Fruit fly (Drosophila melanogaster) whole organism, embryonic: ENCODE measurements around the gene Tnpo-SR.

Experiments
- Awh ChIP-seq: fragments of 200-800 bp; sonication (Bioruptor generic); IDR thresholded peaks from 2 replicates; pipeline ENCODE4, ENCODE4 v1.3.6; 2022; ENCODE audit warnings: missing biosample characterization, missing genetic modification characterization
- BEAF-32 ChIP-seq: fragments of 200-800 bp; sonication (Bioruptor generic); optimal IDR thresholded peaks from 3 replicates; lab custom pipeline; 2017; ENCODE audit warnings: missing biosample characterization, missing genetic modification characterization, mild to moderate bottlenecking, moderate library complexity, missing genetic modification reagents
- CG10462 ChIP-seq: fragments of 200-800 bp; sonication (Bioruptor generic); optimal IDR thresholded peaks from 2 replicates; lab custom pipeline; 2016; ENCODE audit warnings: missing biosample characterization, missing genetic modification characterization
- CG11085 ChIP-seq: fragments of 200-800 bp; sonication (Bioruptor generic); IDR thresholded peaks from 2 replicates; pipeline ENCODE4 v1.3.6; 2022; ENCODE audit warnings: missing biosample characterization, missing genetic modification characterization
- CG11560 ChIP-seq: fragments of 200-800 bp; sonication (Bioruptor generic); IDR thresholded peaks from 3 replicates; pipeline ENCODE4 v1.3.6; 2022; ENCODE audit warnings: missing biosample characterization, missing genetic modification characterization
- CG11695 ChIP-seq: fragments of 200-800 bp; sonication (Bioruptor generic); IDR thresholded peaks from 3 replicates; pipeline ENCODE4 v1.3.6; 2022; ENCODE audit warnings: missing biosample characterization, missing genetic modification characterization
- CG14050 ChIP-seq: fragments of 200-800 bp; sonication (Bioruptor generic); IDR thresholded peaks from 3 replicates; pipeline ENCODE4 v1.3.6; 2022; ENCODE audit warnings: missing biosample characterization, missing genetic modification characterization
- CG14965 ChIP-seq: fragments of 200-800 bp; sonication (Bioruptor generic); optimal IDR thresholded peaks from 2 replicates; lab custom pipeline; 2016; ENCODE audit warnings: missing biosample characterization, missing genetic modification characterization, borderline replicate concordance
- CG16779 ChIP-seq: fragments of 200-800 bp; sonication (Bioruptor generic); IDR thresholded peaks from 2 replicates; pipeline ENCODE4 v1.3.6; 2022; ENCODE audit warnings: missing biosample characterization, missing genetic modification characterization
- CG17568 ChIP-seq: fragments of 200-800 bp; sonication (Bioruptor generic); optimal IDR thresholded peaks from 2 replicates; lab custom pipeline; 2018; ENCODE audit warnings: missing biosample characterization, mild to moderate bottlenecking, missing genetic modification characterization, moderate library complexity
- CG1792 ChIP-seq: fragments of 200-800 bp; sonication (Bioruptor generic); optimal IDR thresholded peaks from 2 replicates; lab custom pipeline; 2016; ENCODE audit warnings: missing biosample characterization, missing genetic modification characterization
- CG30020 ChIP-seq: fragments of 200-800 bp; optimal IDR thresholded peaks from 2 replicates; lab custom pipeline; 2019; ENCODE audit warnings: missing biosample characterization, mild to moderate bottlenecking, missing genetic modification characterization, moderate library complexity
- CG30431 ChIP-seq: fragments of 200-800 bp; sonication (Bioruptor generic); optimal IDR thresholded peaks from 2 replicates; lab custom pipeline; 2017; ENCODE audit warnings: missing biosample characterization, missing genetic modification characterization
- CG42726 ChIP-seq: fragments of 200-800 bp; sonication (Bioruptor generic); IDR thresholded peaks from 2 replicates; pipeline ENCODE4 v1.3.6; 2022; ENCODE audit warnings: missing biosample characterization, missing genetic modification characterization; ENCODE audit not compliant: partially characterized antibody
- CG6689 ChIP-seq: fragments of 200-800 bp; sonication (Bioruptor generic); IDR thresholded peaks from 2 replicates; pipeline ENCODE4 v1.3.6; 2022; ENCODE audit warnings: missing biosample characterization, missing genetic modification characterization
- CG6765 ChIP-seq: fragments of 200-800 bp; sonication (Bioruptor generic); optimal IDR thresholded peaks from 3 replicates; lab custom pipeline; 2017; ENCODE audit warnings: missing biosample characterization, mild to moderate bottlenecking, missing genetic modification characterization
- CG9932 ChIP-seq: fragments of 200-800 bp; sonication (Bioruptor generic); IDR thresholded peaks from 2 replicates; pipeline ENCODE4 v1.3.6; 2022; ENCODE audit warnings: missing biosample characterization, missing genetic modification characterization
- D19B ChIP-seq: fragments of 200-800 bp; sonication (Bioruptor generic); optimal IDR thresholded peaks from 2 replicates; lab custom pipeline; 2017; ENCODE audit warnings: missing biosample characterization, mild to moderate bottlenecking, missing genetic modification characterization
- Dad ChIP-seq: fragments of 200-800 bp; sonication (Bioruptor generic); optimal IDR thresholded peaks from 3 replicates; lab custom pipeline; 2016; ENCODE audit warnings: missing biosample characterization, missing genetic modification characterization
- Deaf1 ChIP-seq: fragments of 200-800 bp; optimal IDR thresholded peaks from 3 replicates; lab custom pipeline; 2019; ENCODE audit warnings: missing biosample characterization, mild to moderate bottlenecking, missing genetic modification characterization, moderate library complexity
- H15 ChIP-seq: fragments of 200-800 bp; sonication (Bioruptor generic); IDR thresholded peaks from 3 replicates; pipeline ENCODE4 v1.3.6; 2022; ENCODE audit warnings: missing biosample characterization, missing genetic modification characterization
- Hand ChIP-seq: fragments of 200-800 bp; sonication (Bioruptor generic); optimal IDR thresholded peaks from 2 replicates; lab custom pipeline; 2017; ENCODE audit warnings: mild to moderate bottlenecking, missing biosample characterization, missing genetic modification reagents, missing genetic modification characterization
- HmgD ChIP-seq: fragments of 200-800 bp; sonication (Bioruptor generic); optimal IDR thresholded peaks from 3 replicates; lab custom pipeline; 2016; ENCODE audit warnings: missing biosample characterization, missing genetic modification characterization
- Jarid2 ChIP-seq: fragments of 200-800 bp; sonication (Bioruptor generic); optimal IDR thresholded peaks from 3 replicates; lab custom pipeline; 2017; ENCODE audit warnings: mild to moderate bottlenecking, missing biosample characterization, missing genetic modification reagents, missing genetic modification characterization
- MTF-1 ChIP-seq: fragments of 200-800 bp; sonication (Bioruptor generic); optimal IDR thresholded peaks from 2 replicates; lab custom pipeline; 2018; ENCODE audit warnings: missing biosample characterization, mild to moderate bottlenecking, missing genetic modification characterization, borderline replicate concordance
- NC2α ChIP-seq: fragments of 200-800 bp; sonication (Bioruptor generic); optimal IDR thresholded peaks from 2 replicates; lab custom pipeline; 2016; ENCODE audit warnings: missing biosample characterization, missing genetic modification characterization
- Oaz ChIP-seq: fragments of 200-800 bp; sonication (Bioruptor generic); IDR thresholded peaks from 2 replicates; pipeline ENCODE4 v1.3.6; 2022; ENCODE audit warnings: missing biosample characterization, missing genetic modification characterization
- abd-A ChIP-seq: fragments of 200-800 bp; sonication (Bioruptor generic); optimal IDR thresholded peaks from 3 replicates; lab custom pipeline; 2019; ENCODE audit warnings: missing biosample characterization, mild to moderate bottlenecking, missing genetic modification characterization, moderate library complexity
- bbx ChIP-seq: fragments of 200-800 bp; sonication (Bioruptor generic); IDR thresholded peaks from 2 replicates; pipeline ENCODE4 v1.3.6; 2022; ENCODE audit warnings: missing biosample characterization, missing genetic modification characterization; ENCODE audit not compliant: partially characterized antibody
- bcd ChIP-seq: fragments of 200-800 bp; sonication (Bioruptor generic); optimal IDR thresholded peaks from 2 replicates; lab custom pipeline; 2017; ENCODE audit warnings: missing biosample characterization, mild to moderate bottlenecking, missing genetic modification characterization
- cad ChIP-seq: fragments of >200 bp; optimal IDR thresholded peaks from 2 replicates; lab custom pipeline; 2017; ENCODE audit warnings: missing biosample characterization, missing genetic modification characterization
- cas ChIP-seq: fragments of 200-800 bp; sonication (Bioruptor generic); IDR thresholded peaks from 2 replicates; pipeline ENCODE4 v1.3.6; 2022; ENCODE audit warnings: missing biosample characterization, missing genetic modification characterization
- corto ChIP-seq: fragments of 200-800 bp; sonication (Bioruptor generic); optimal IDR thresholded peaks from 2 replicates; lab custom pipeline; 2016; ENCODE audit warnings: missing biosample characterization, mild to moderate bottlenecking, missing genetic modification characterization, moderate library complexity
- fd3F ChIP-seq: fragments of 200-800 bp; sonication (Bioruptor generic); optimal IDR thresholded peaks from 2 replicates; lab custom pipeline; 2018; ENCODE audit warnings: missing biosample characterization, mild to moderate bottlenecking, missing genetic modification characterization, moderate library complexity
- gcm2 ChIP-seq: fragments of 200-800 bp; sonication (Bioruptor generic); optimal IDR thresholded peaks from 2 replicates; lab custom pipeline; 2016; ENCODE audit warnings: missing biosample characterization, missing genetic modification characterization
- gt ChIP-seq: fragments of 200-800 bp; sonication (Bioruptor generic); IDR thresholded peaks from 2 replicates; pipeline ENCODE4 v1.3.6; 2022; ENCODE audit warnings: missing biosample characterization, missing genetic modification characterization
- h ChIP-seq: fragments of >200 bp; optimal IDR thresholded peaks from 2 replicates; lab custom pipeline; 2017
- jing ChIP-seq: fragments of 200-800 bp; sonication (Bioruptor generic); optimal IDR thresholded peaks from 2 replicates; lab custom pipeline; 2018; ENCODE audit warnings: missing biosample characterization, mild to moderate bottlenecking, missing genetic modification characterization
- lab ChIP-seq: fragments of 200-800 bp; sonication (Bioruptor generic); optimal IDR thresholded peaks from 3 replicates; lab custom pipeline; 2017; ENCODE audit warnings: missing biosample characterization, missing genetic modification characterization, mild to moderate bottlenecking, moderate library complexity, missing genetic modification reagents
- org-1 ChIP-seq: fragments of 200-800 bp; sonication (Bioruptor generic); optimal IDR thresholded peaks from 2 replicates; lab custom pipeline; 2017; ENCODE audit warnings: missing biosample characterization, missing genetic modification characterization
- prd ChIP-seq, 3 experiments: fragments of >200 bp in 2 of 3; fragments of 200-800 bp in 1 of 3; sonication (Bioruptor generic) in 1 of 3; optimal IDR thresholded peaks in 2 of 3; IDR thresholded peaks in 1 of 3; 2 replicates in 2 of 3; 3 replicates in 1 of 3; pipeline versions ENCODE4 v1.3.6 to Lab custom; 2017 to 2022; ENCODE audit warnings: missing biosample characterization in 1 of 3, missing genetic modification characterization in 1 of 3
- rib ChIP-seq: fragments of 200-800 bp; sonication (Bioruptor generic); IDR thresholded peaks from 2 replicates; pipeline ENCODE4 v1.3.6; 2022; ENCODE audit warnings: missing biosample characterization, missing genetic modification characterization
- sc ChIP-seq, 3 experiments: fragments of >200 bp in 2 of 3; fragments of 200-800 bp in 1 of 3; sonication (Bioruptor generic) in 1 of 3; optimal IDR thresholded peaks; 2 replicates in 2 of 3; 3 replicates in 1 of 3; lab custom pipeline; 2017; ENCODE audit warnings: mild to moderate bottlenecking in 1 of 3, missing biosample characterization in 1 of 3, missing genetic modification characterization in 1 of 3, missing genetic modification reagents in 1 of 3
- stwl ChIP-seq: fragments of 200-800 bp; sonication (Bioruptor generic); optimal IDR thresholded peaks from 3 replicates; lab custom pipeline; 2018; ENCODE audit warnings: missing biosample characterization, mild to moderate bottlenecking, missing genetic modification characterization, moderate library complexity
- ttk ChIP-seq: fragments of 200-800 bp; sonication (Bioruptor generic); IDR thresholded peaks from 2 replicates; pipeline ENCODE4 v2.1.2; 2022; ENCODE audit warnings: missing biosample characterization, missing genetic modification characterization
- unc-4 ChIP-seq: fragments of 200-800 bp; sonication (Bioruptor generic); IDR thresholded peaks from 2 replicates; pipeline ENCODE4 v1.3.6; 2022; ENCODE audit warnings: missing biosample characterization, missing genetic modification characterization; ENCODE audit not compliant: partially characterized antibody
- unpg ChIP-seq: fragments of 200-800 bp; sonication (Bioruptor generic); optimal IDR thresholded peaks from 3 replicates; lab custom pipeline; 2018; ENCODE audit warnings: missing biosample characterization, mild to moderate bottlenecking, missing genetic modification characterization, moderate library complexity
- vnd ChIP-seq: fragments of 200-800 bp; sonication (Bioruptor generic); IDR thresholded peaks from 3 replicates; pipeline ENCODE4 v1.3.6; 2022; ENCODE audit warnings: missing biosample characterization, missing genetic modification characterization; ENCODE audit not compliant: partially characterized antibody
- z ChIP-seq: fragments of 200-800 bp; sonication (Bioruptor generic); IDR thresholded peaks from 3 replicates; pipeline ENCODE4 v1.3.6; 2022; ENCODE audit warnings: missing biosample characterization, missing genetic modification characterization

Gene Tnpo-SR

DNA sequence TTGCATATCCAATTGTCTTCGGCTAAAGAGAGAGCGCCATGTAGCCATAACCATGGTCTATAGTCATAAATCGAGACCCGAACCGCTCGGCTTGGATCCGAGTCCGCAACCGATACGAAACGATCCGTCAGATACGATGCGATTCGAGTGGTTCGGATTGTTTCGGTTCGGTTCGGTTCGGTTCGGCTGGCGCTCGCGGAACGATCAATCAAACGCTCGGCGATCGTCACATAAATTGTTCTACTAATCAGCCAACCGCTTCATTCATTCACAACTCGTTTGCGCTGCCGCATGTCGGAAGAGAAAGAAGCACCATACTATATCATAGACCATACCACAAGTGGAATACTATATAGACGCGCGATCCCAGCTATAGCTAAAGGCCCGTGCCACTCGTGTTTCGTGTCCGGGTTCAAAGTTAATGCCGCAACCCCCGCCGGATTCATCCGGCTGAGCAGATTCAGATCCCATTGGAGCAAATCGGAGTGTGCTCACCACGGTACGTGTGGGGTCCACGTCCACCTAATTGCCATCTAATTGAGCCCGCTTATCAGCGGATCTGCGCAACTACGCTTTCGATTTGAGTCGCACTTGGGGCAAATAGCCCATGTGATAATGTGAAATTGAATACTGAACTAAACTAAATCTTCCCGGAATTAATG lies 48.4 kb downstream of the Tnpo-SR start (continued):
- TF ChIP-seq CG30020 (tag; lab: Kevin White, UChicago) (no peak), corto (GFP tag; lab: Kevin White, UChicago) (no peak), CG1792 (GFP tag; lab: Kevin White, UChicago) (no peak), CG11085 (no peak), jing (GFP tag; lab: Kevin White, UChicago) (peak; percentile 55), CG42726 (GFP tag; lab: Robert Waterston, UW) (no peak), CG10462 (GFP tag; lab: Kevin White, UChicago) (no peak), BEAF-32 (GFP tag; lab: Kevin White, UChicago) (no peak), z (no peak), D19B (GFP tag; lab: Kevin White, UChicago) (no peak), Jarid2 (GFP tag; lab: Kevin White, UChicago) (peak; percentile 56), stwl (no peak), abd-A (tag; lab: Kevin White, UChicago) (no peak), Awh (GFP tag; lab: Robert Waterston, UW) (no peak), rib (no peak), H15 (GFP tag; lab: Robert Waterston, UW) (no peak), MTF-1 (GFP tag; lab: Kevin White, UChicago) (no peak), Dad (no peak), CG16779 (no peak), Hand (GFP tag; lab: Kevin White, UChicago) (no peak), sc (optimal IDR thresholded peaks at IDR 0.05; lab: Kevin White, UChicago) (no peak), sc (GFP tag; optimal IDR thresholded peaks at IDR 0.05; lab: Kevin White, UChicago) (no peak), h (no peak), org-1 (GFP tag; lab: Kevin White, UChicago) (no peak), cas (GFP tag; lab: Robert Waterston, UW) (no peak), fd3F (no peak), NC2α (GFP tag; lab: Kevin White, UChicago) (no peak), cad (GFP tag; lab: Kevin White, UChicago) (peak; percentile 73), ttk (GFP tag; lab: Robert Waterston, UW) (no peak), CG14965 (no peak), CG6765 (GFP tag; lab: Kevin White, UChicago) (no peak), prd (optimal IDR thresholded peaks at IDR 0.05; lab: Kevin White, UChicago) (no peak), prd (GFP tag; IDR thresholded peaks at IDR 0.05; lab: Robert Waterston, UW) (no peak), bbx (GFP tag; lab: Robert Waterston, UW) (no peak), CG9932 (GFP tag; lab: Robert Waterston, UW) (no peak), Deaf1 (peak; percentile 99), unpg (GFP tag; lab: Kevin White, UChicago) (no peak), HmgD (GFP tag; lab: Kevin White, UChicago) (no peak), CG14050 (peak; percentile 56; the same call in 2 of the 3 replicates), gt (GFP tag; lab: Robert Waterston, UW) (no peak), unc-4 (no peak), Oaz (GFP tag; lab: Robert Waterston, UW) (no peak), bcd (no peak), lab (GFP tag; lab: Kevin White, UChicago) (peak; percentile 75), vnd (GFP tag; lab: Robert Waterston, UW) (no peak), CG11560 (tag; lab: Robert Waterston, UW) (no peak), CG17568 (GFP tag; lab: Kevin White, UChicago) (no peak), CG30431 (no peak), CG6689 (GFP tag; lab: Robert Waterston, UW) (no peak), gcm2 (no peak), CG11695 (GFP tag; lab: Robert Waterston, UW) (no peak)
